Fruit fly (Drosophila melanogaster): ENCODE results near the gene Dd.

The Dd gene

dm6 chrX:21319202-21319772 lies 4.5 kb downstream of the Dd start, which contains the start of the genes SLIRP1 and anox (continued):
- TF ChIP-seq crp (GFP tag; optimal IDR thresholded peaks at IDR 0.05) (peak in 1 of 2 experiments; percentile 43), Bgb (GFP tag; IDR thresholded peaks at IDR 0.05; ENCODE audit: partially characterized antibody) (no peak), CG9932 (GFP tag; IDR thresholded peaks at IDR 0.05) (peak; percentile 86), Tbp (GFP tag; optimal IDR thresholded peaks at IDR 0.05) (no peak), TFAM (GFP tag; optimal IDR thresholded peaks at IDR 0.05) (peak; percentile 31), Sry-β (GFP tag; optimal IDR thresholded peaks at IDR 0.05) (peak; percentile 14), NC2β (GFP tag; optimal IDR thresholded peaks at IDR 0.05) (peak; percentile 65), bsh (GFP tag; optimal IDR thresholded peaks at IDR 0.05) (peak; percentile 52 to 87), stc (GFP tag; IDR thresholded peaks at IDR 0.05) (peak; percentile 58), HLH3B (GFP tag; IDR thresholded peaks at IDR 0.05) (peak; percentile 73), eyg (GFP tag; optimal IDR thresholded peaks at IDR 0.05) (peak; percentile 40), Hr3 (GFP tag; optimal IDR thresholded peaks at IDR 0.05) (peak; percentile 89), CG10979 (tag; optimal IDR thresholded peaks at IDR 0.05) (peak; percentile 89), Lpt (GFP tag; optimal IDR thresholded peaks at IDR 0.05) (no peak), ato (GFP tag; IDR thresholded peaks at IDR 0.05; ENCODE audit: partially characterized antibody) (no peak), Fer2 (tag; optimal IDR thresholded peaks at IDR 0.05) (peak; percentile 61), Nf-YA (GFP tag; IDR thresholded peaks at IDR 0.05) (0 out of 2 replicates have a peak, but pooled peaks have one; percentile 40), mld (GFP tag; IDR thresholded peaks at IDR 0.05; ENCODE audit: partially characterized antibody) (no peak), maf-S (GFP tag; optimal IDR thresholded peaks at IDR 0.05) (peak; percentile 69), CG33213 (GFP tag; optimal IDR thresholded peaks at IDR 0.05) (peak; percentile 45), sd (tag; optimal IDR thresholded peaks at IDR 0.05) (no peak), tin (GFP tag; optimal IDR thresholded peaks at IDR 0.05) (peak; percentile 83), CG8089 (GFP tag; optimal IDR thresholded peaks at IDR 0.05) (peak; percentile 61), CG6654 (GFP tag; optimal IDR thresholded peaks at IDR 0.05) (peak; percentile 65), Taf1 (GFP tag; IDR thresholded peaks at IDR 0.05) (peak; percentile 64; the same call in 1 of the 2 replicates), Poxn (GFP tag; IDR thresholded peaks at IDR 0.05) (peak; percentile 46; the same call in 1 of the 2 replicates), Dfd (GFP tag; optimal IDR thresholded peaks at IDR 0.05) (no peak), chinmo (GFP tag; IDR thresholded peaks at IDR 0.05; ENCODE audit: partially characterized antibody) (no peak), Atf6 (GFP tag; IDR thresholded peaks at IDR 0.05) (peak; percentile 81), al (GFP tag; IDR thresholded peaks at IDR 0.05) (peak; percentile 55), CG11695 (GFP tag; IDR thresholded peaks at IDR 0.05) (peak; percentile 89), ranshi (GFP tag; IDR thresholded peaks at IDR 0.05) (peak; percentile 80; the same call in 1 of the 2 replicates), pfk (GFP tag; optimal IDR thresholded peaks at IDR 0.05) (peak; percentile 9), lbe (GFP tag; optimal IDR thresholded peaks at IDR 0.05) (peak; percentile 36), Spps (tag; optimal IDR thresholded peaks at IDR 0.05) (peak; percentile 70), Scr (GFP tag; IDR thresholded peaks at IDR 0.05; ENCODE audit: partially characterized antibody) (no peak), hb (GFP tag; IDR thresholded peaks at IDR 0.05; ENCODE audit: partially characterized antibody) (no peak), CG32772 (GFP tag; IDR thresholded peaks at IDR 0.05) (peak; percentile 71), CG12744 (GFP tag; optimal IDR thresholded peaks at IDR 0.05) (peak; percentile 67), H15 (GFP tag; IDR thresholded peaks at IDR 0.05) (peak; percentile 72), CG18011 (GFP tag; optimal IDR thresholded peaks at IDR 0.05) (peak; percentile 54), CG7928 (GFP tag; optimal IDR thresholded peaks at IDR 0.05) (peak; percentile 55), insv (GFP tag; optimal IDR thresholded peaks at IDR 0.05) (peak in 1 of 2 experiments; percentile 48), CG13624 (GFP tag; optimal IDR thresholded peaks at IDR 0.05) (peak; percentile 79), CG12236 (GFP tag; optimal IDR thresholded peaks at IDR 0.05) (peak; percentile 76), row (GFP tag; IDR thresholded peaks at IDR 0.05) (peak; percentile 96), CG13287 (GFP tag; IDR thresholded peaks at IDR 0.05; ENCODE audit: partially characterized antibody) (no peak), CG7745 (tag; optimal IDR thresholded peaks at IDR 0.05) (no peak), crol (GFP tag; IDR thresholded peaks at IDR 0.05) (no peak), zfh1 (GFP tag; IDR thresholded peaks at IDR 0.05) (peak; percentile 62)

All from whole organism, embryonic.